Worm (Caenorhabditis elegans): ENCODE results near the gene mtq-2.

- no peak for TF ChIP-seq zfp-3 (GFP tag; conservative IDR thresholded peaks at IDR 0.05)
- TF ChIP-seq unc-62 (GFP tag; optimal IDR thresholded peaks at IDR 0.05 in 1 of 2) = peak in 1 of 2 experiments; percentile 52
- TF ChIP-seq unc-62 (tag; optimal IDR thresholded peaks at IDR 0.05) = no peak
- no peak for TF ChIP-seq ztf-7 (tag; optimal IDR thresholded peaks at IDR 0.05)
- no peak for TF ChIP-seq ztf-11 (tag; optimal IDR thresholded peaks at IDR 0.05)
- no peak for TF ChIP-seq ceh-82 (tag; optimal IDR thresholded peaks at IDR 0.05)
- no peak for TF ChIP-seq fos-1 (tag; optimal IDR thresholded peaks at IDR 0.05)
- no peak for TF ChIP-seq hlh-11 (tag; optimal IDR thresholded peaks at IDR 0.05)
- TF ChIP-seq nhr-11 (tag; optimal IDR thresholded peaks at IDR 0.05) = no peak
- TF ChIP-seq ceh-20 (GFP tag; IDR thresholded peaks at IDR 0.05) = no peak
- no peak for TF ChIP-seq egl-27 (tag; optimal IDR thresholded peaks at IDR 0.05)
Observed at ce11 chrII:2146900-2147375, 42.3 kb downstream of the mtq-2 start, which contains the start of gene C40A11.2.
